Fruit fly (Drosophila melanogaster): ENCODE results near the gene CG11670.
A peak's percentile ranks its signal among the peaks of the same experiment; 100 is the strongest.

The CG11670 gene

dm6 chr3R:13051298-13051723 is 9.5 kb downstream of the CG11670 start, which contains the start of gene CG7966:
Gene CG7966 (minus strand): TSS chr3R:13051453.
- no peak for TF ChIP-seq CG8478 (optimal IDR thresholded peaks at IDR 0.05)
- no peak for TF ChIP-seq CTCF (optimal IDR thresholded peaks at IDR 0.05)

- no peak for TF ChIP-seq CG8478 (optimal IDR thresholded peaks at IDR 0.05)
- no peak for TF ChIP-seq CTCF (optimal IDR thresholded peaks at IDR 0.05)
Measured at dm6 chr3R:13051942-13052693, 10.3 kb downstream of the CG11670 start, which contains the start of gene pic. Gene pic (plus strand): TSS chr3R:13052245.

- no peak for TF ChIP-seq CTCF (optimal IDR thresholded peaks at IDR 0.05)
- no peak for TF ChIP-seq CG8478 (optimal IDR thresholded peaks at IDR 0.05)
Measured at dm6 chr3R:13056553-13056952, 14.7 kb downstream of the CG11670 start.

dm6 chr3R:13057121-13057805 is 15.4 kb downstream of the CG11670 start, which contains the start of gene sim:
Gene sim (plus strand): TSS chr3R:13057755.
- TF ChIP-seq CTCF (optimal IDR thresholded peaks at IDR 0.05) (no peak), CG8478 (optimal IDR thresholded peaks at IDR 0.05) (no peak)

- TF ChIP-seq CTCF (optimal IDR thresholded peaks at IDR 0.05) (peak in 1 of 2 experiments; percentile 9), CG8478 (optimal IDR thresholded peaks at IDR 0.05) (peak; percentile 60)
Measured at dm6 chr3R:13063746-13064592, 22.1 kb downstream of the CG11670 start.

- TF ChIP-seq CG8478 (optimal IDR thresholded peaks at IDR 0.05): no peak
- TF ChIP-seq CTCF (optimal IDR thresholded peaks at IDR 0.05): no peak
Measured at dm6 chr3R:13065180-13065757, 23.4 kb downstream of the CG11670 start.

dm6 chr3R:13068022-13068421 is 26.2 kb downstream of the CG11670 start:
- TF ChIP-seq CG8478 (optimal IDR thresholded peaks at IDR 0.05) (no peak), CTCF (optimal IDR thresholded peaks at IDR 0.05) (no peak)

dm6 chr3R:13070011-13070619 is 28.3 kb downstream of the CG11670 start:
- TF ChIP-seq CG8478 (optimal IDR thresholded peaks at IDR 0.05): no peak
- TF ChIP-seq CTCF (optimal IDR thresholded peaks at IDR 0.05): no peak

dm6 chr3R:13072052-13072451 is 30.2 kb downstream of the CG11670 start:
- no peak for TF ChIP-seq CTCF (optimal IDR thresholded peaks at IDR 0.05)
- TF ChIP-seq CG8478 (optimal IDR thresholded peaks at IDR 0.05): no peak

dm6 chr3R:13073174-13073573 is 31.3 kb downstream of the CG11670 start:
- TF ChIP-seq CTCF (optimal IDR thresholded peaks at IDR 0.05): no peak
- no peak for TF ChIP-seq CG8478 (optimal IDR thresholded peaks at IDR 0.05)

dm6 chr3R:13074588-13074987 is 32.7 kb downstream of the CG11670 start:
- TF ChIP-seq CTCF (optimal IDR thresholded peaks at IDR 0.05) (peak in 1 of 2 experiments; percentile 33), CG8478 (optimal IDR thresholded peaks at IDR 0.05) (no peak)

- TF ChIP-seq CG8478 (optimal IDR thresholded peaks at IDR 0.05) (no peak), CTCF (optimal IDR thresholded peaks at IDR 0.05) (no peak)
Measured at dm6 chr3R:13075728-13076127, 33.9 kb downstream of the CG11670 start.

dm6 chr3R:13077262-13077661 is 35.4 kb downstream of the CG11670 start:
- TF ChIP-seq CG8478 (optimal IDR thresholded peaks at IDR 0.05) (no peak), CTCF (optimal IDR thresholded peaks at IDR 0.05) (peak; percentile 84 to 94)

- TF ChIP-seq CTCF (optimal IDR thresholded peaks at IDR 0.05): peak; percentile 95 to 97
- TF ChIP-seq CG8478 (optimal IDR thresholded peaks at IDR 0.05): no peak
Measured at dm6 chr3R:13078263-13078662, 36.4 kb downstream of the CG11670 start.
